Worm (Caenorhabditis elegans): ENCODE results near the gene rpl-26.

- TF ChIP-seq pha-4 (tag; optimal IDR thresholded peaks at IDR 0.05) (no peak), unc-62 (GFP tag; optimal IDR thresholded peaks at IDR 0.05) (no peak), snpc-4 (tag; optimal IDR thresholded peaks at IDR 0.05) (no peak), ztf-4 (tag; optimal IDR thresholded peaks at IDR 0.05) (no peak), ZK546.5 (tag; optimal IDR thresholded peaks at IDR 0.05) (no peak), nfya-1 (tag; optimal IDR thresholded peaks at IDR 0.05; ENCODE audit: insufficient read depth) (no peak), aly-2 (tag; optimal IDR thresholded peaks at IDR 0.05) (no peak), fkh-10 (GFP tag; optimal IDR thresholded peaks at IDR 0.05) (no peak)
These were observed 1.2 kb downstream of the rpl-26 start, which contains the start of gene suf-1 for ce11 chrII:8603567-8604359.
